Fruit fly (Drosophila melanogaster) whole organism, embryonic: ENCODE results near the gene BckdhA.

Source experiments
- CG17385 ChIP-seq: fragments of 200-800 bp; sonication (Bioruptor generic); optimal IDR thresholded peaks from 3 replicates; lab custom pipeline; 2018; ENCODE audit warnings: missing biosample characterization, mild to moderate bottlenecking, missing genetic modification characterization
- CG31441 ChIP-seq: fragments of 200-800 bp; sonication (Bioruptor generic); IDR thresholded peaks from 2 replicates; pipeline ENCODE4 v1.3.6; 2022; ENCODE audit warnings: missing biosample characterization, missing genetic modification characterization
- Drgx ChIP-seq: fragments of 200-800 bp; sonication (Bioruptor generic); IDR thresholded peaks from 2 replicates; pipeline ENCODE4 v1.3.6; 2022; ENCODE audit warnings: missing biosample characterization, missing genetic modification characterization
- Hand ChIP-seq: fragments of 200-800 bp; sonication (Bioruptor generic); optimal IDR thresholded peaks from 2 replicates; lab custom pipeline; 2017; ENCODE audit warnings: mild to moderate bottlenecking, missing biosample characterization, missing genetic modification reagents, missing genetic modification characterization
- ab ChIP-seq: fragments of 200-800 bp; sonication (Bioruptor generic); optimal IDR thresholded peaks from 2 replicates; lab custom pipeline; 2016; ENCODE audit warnings: missing biosample characterization, missing genetic modification characterization
- fru ChIP-seq: fragments of >200 bp; optimal IDR thresholded peaks from 2 replicates; lab custom pipeline; 2017
- salm ChIP-seq: fragments of 200-800 bp; sonication (Bioruptor generic); optimal IDR thresholded peaks from 2 replicates; lab custom pipeline; 2018; ENCODE audit warnings: missing biosample characterization, mild to moderate bottlenecking, missing genetic modification characterization
- sens-2 ChIP-seq: fragments of 200-800 bp; sonication (Bioruptor generic); IDR thresholded peaks from 2 replicates; pipeline ENCODE4 v1.3.6; 2022; ENCODE audit warnings: missing biosample characterization, missing genetic modification characterization
- vfl ChIP-seq: fragments of 200-800 bp; sonication (Bioruptor generic); optimal IDR thresholded peaks from 2 replicates; lab custom pipeline; 2016; ENCODE audit warnings: missing biosample characterization, missing genetic modification characterization

DNA sequence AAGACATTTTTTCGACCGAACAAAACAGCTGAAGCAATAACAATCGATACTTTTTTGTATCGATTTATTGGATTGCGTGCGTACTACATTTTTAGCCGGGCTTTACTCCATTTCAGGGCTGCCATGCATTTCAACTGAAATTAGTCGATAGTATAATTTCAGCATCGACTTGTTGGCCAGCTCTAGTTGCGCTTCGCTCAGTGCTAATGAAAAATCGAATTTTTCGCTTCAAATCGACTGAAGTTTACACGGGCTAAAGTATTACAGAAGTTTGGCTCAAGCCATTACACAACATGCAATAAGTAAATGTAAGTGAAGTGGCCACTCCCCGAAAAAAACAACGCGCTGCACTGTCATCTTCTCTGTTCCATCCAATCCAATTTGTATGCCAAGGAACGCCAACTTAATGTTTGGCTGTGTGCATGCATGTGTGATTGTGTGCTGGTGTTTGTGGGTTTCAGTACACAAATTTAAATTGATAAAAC lies 39.7 kb upstream of the BckdhA start, which contains the start of the genes mRpL47, CG8176 and Kdm3:
- TF ChIP-seq CG17385 (GFP tag; lab: Kevin White, UChicago) (peak; percentile 13), vfl (GFP tag; lab: Kevin White, UChicago) (peak; percentile 79), CG31441 (GFP tag; lab: Robert Waterston, UW) (no peak), Drgx (GFP tag; lab: Robert Waterston, UW) (no peak), sens-2 (no peak), Hand (GFP tag; lab: Kevin White, UChicago) (no peak), salm (no peak), ab (GFP tag; lab: Kevin White, UChicago) (peak; percentile 29), fru (lab: Kevin White, UChicago) (no peak)
